Fruit fly (Drosophila melanogaster) whole organism, embryonic: ENCODE results near the gene foxo.

ENCODE experiments used
- ATbp ChIP-seq: fragments of 200-800 bp; sonication (Bioruptor generic); optimal IDR thresholded peaks from 2 replicates; lab custom pipeline; 2017; ENCODE audit warnings: missing biosample characterization, mild to moderate bottlenecking, missing genetic modification characterization, missing genetic modification reagents
- Asciz ChIP-seq: fragments of 200-800 bp; sonication (Bioruptor generic); optimal IDR thresholded peaks from 2 replicates; lab custom pipeline; 2017; ENCODE audit warnings: missing biosample characterization, mild to moderate bottlenecking, missing genetic modification characterization, missing genetic modification reagents
- B-H1 ChIP-seq: fragments of 200-800 bp; sonication (Bioruptor generic); IDR thresholded peaks from 3 replicates; pipeline ENCODE4 v1.3.6; 2022; ENCODE audit warnings: missing biosample characterization, missing genetic modification characterization
- CG10209 ChIP-seq: fragments of 200-800 bp; sonication (Bioruptor generic); optimal IDR thresholded peaks from 3 replicates; lab custom pipeline; 2017; ENCODE audit warnings: missing biosample characterization, mild to moderate bottlenecking, missing genetic modification characterization, missing genetic modification reagents
- CG10462 ChIP-seq: fragments of 200-800 bp; sonication (Bioruptor generic); optimal IDR thresholded peaks from 2 replicates; lab custom pipeline; 2016; ENCODE audit warnings: missing biosample characterization, missing genetic modification characterization
- CG11504 ChIP-seq: fragments of 200-800 bp; sonication (Bioruptor generic); optimal IDR thresholded peaks from 3 replicates; lab custom pipeline; 2019; ENCODE audit warnings: missing biosample characterization, mild to moderate bottlenecking, missing genetic modification characterization, moderate library complexity
- CG14860 ChIP-seq: fragments of 200-800 bp; sonication (Bioruptor generic); IDR thresholded peaks from 3 replicates; pipeline ENCODE4 v1.3.6; 2022; ENCODE audit warnings: missing biosample characterization, missing genetic modification characterization; ENCODE audit not compliant: partially characterized antibody
- CG15073 ChIP-seq: fragments of 200-800 bp; sonication (Bioruptor generic); optimal IDR thresholded peaks from 2 replicates; lab custom pipeline; 2016; ENCODE audit warnings: missing biosample characterization, missing genetic modification characterization
- CG1602 ChIP-seq: fragments of 200-800 bp; sonication (Bioruptor generic); optimal IDR thresholded peaks from 3 replicates; lab custom pipeline; 2016; ENCODE audit warnings: missing biosample characterization, missing genetic modification characterization
- CG1603 ChIP-seq: fragments of 200-800 bp; sonication (Bioruptor generic); optimal IDR thresholded peaks from 2 replicates; lab custom pipeline; 2019; ENCODE audit warnings: missing biosample characterization, mild to moderate bottlenecking, missing genetic modification characterization, moderate library complexity
- CG17328 ChIP-seq: fragments of 200-800 bp; sonication (Bioruptor generic); IDR thresholded peaks from 2 replicates; pipeline ENCODE4 v1.3.6; 2022; ENCODE audit warnings: missing biosample characterization, missing genetic modification characterization
- CG17385 ChIP-seq: fragments of 200-800 bp; sonication (Bioruptor generic); optimal IDR thresholded peaks from 3 replicates; lab custom pipeline; 2018; ENCODE audit warnings: missing biosample characterization, mild to moderate bottlenecking, missing genetic modification characterization
- CG2116 ChIP-seq: fragments of 200-800 bp; sonication (Bioruptor generic); optimal IDR thresholded peaks from 3 replicates; lab custom pipeline; 2018; ENCODE audit warnings: missing biosample characterization, mild to moderate bottlenecking, missing genetic modification characterization
- CG2120 ChIP-seq: fragments of 200-800 bp; sonication (Bioruptor generic); optimal IDR thresholded peaks from 3 replicates; lab custom pipeline; 2016; ENCODE audit warnings: missing biosample characterization, missing genetic modification characterization
- CG2202 ChIP-seq: fragments of 200-800 bp; sonication (Bioruptor generic); optimal IDR thresholded peaks from 2 replicates; lab custom pipeline; 2018; ENCODE audit warnings: missing biosample characterization, mild to moderate bottlenecking, missing genetic modification characterization
- CG30431 ChIP-seq: fragments of 200-800 bp; sonication (Bioruptor generic); optimal IDR thresholded peaks from 2 replicates; lab custom pipeline; 2017; ENCODE audit warnings: missing biosample characterization, missing genetic modification characterization
- CG33213 ChIP-seq: fragments of 200-800 bp; sonication (Bioruptor generic); optimal IDR thresholded peaks from 3 replicates; lab custom pipeline; 2016; ENCODE audit warnings: missing biosample characterization, missing genetic modification characterization
- CG4854 ChIP-seq: fragments of 200-800 bp; sonication (Bioruptor generic); optimal IDR thresholded peaks from 2 replicates; lab custom pipeline; 2016; ENCODE audit warnings: missing biosample characterization, missing genetic modification characterization, inconsistent platforms
- CG5180 ChIP-seq: fragments of 200-800 bp; sonication (Bioruptor generic); optimal IDR thresholded peaks from 3 replicates; lab custom pipeline; 2017; ENCODE audit warnings: missing biosample characterization, missing genetic modification characterization, mild to moderate bottlenecking, moderate library complexity, missing genetic modification reagents
- CG8290 ChIP-seq, 3 experiments: fragments of 200-800 bp; sonication (Bioruptor generic); optimal IDR thresholded peaks; 2 replicates each; lab custom pipeline; 2016 to 2019; ENCODE audit warnings: missing biosample characterization in 3 of 3, missing genetic modification characterization in 3 of 3, mild to moderate bottlenecking in 2 of 3, moderate library complexity in 1 of 3
- CG8359 ChIP-seq: fragments of 200-800 bp; sonication (Bioruptor generic); optimal IDR thresholded peaks from 2 replicates; lab custom pipeline; 2017; ENCODE audit warnings: missing biosample characterization, mild to moderate bottlenecking, missing genetic modification characterization, borderline replicate concordance
- CG8944 ChIP-seq: fragments of 200-800 bp; sonication (Bioruptor generic); optimal IDR thresholded peaks from 3 replicates; lab custom pipeline; 2016; ENCODE audit warnings: missing biosample characterization, missing genetic modification characterization
- CTCF ChIP-seq: fragments of 200-800 bp; sonication (Bioruptor generic); optimal IDR thresholded peaks from 2 replicates; lab custom pipeline; 2017; ENCODE audit warnings: missing biosample characterization, mild to moderate bottlenecking, missing genetic modification characterization, moderate library complexity
- Dll ChIP-seq: fragments of 200-800 bp; sonication (Bioruptor generic); IDR thresholded peaks from 4 replicates; pipeline ENCODE4 v1.3.6; 2022; ENCODE audit warnings: missing biosample characterization, missing genetic modification characterization; ENCODE audit not compliant: partially characterized antibody
- Ets65A ChIP-seq: fragments of 200-800 bp; sonication (Bioruptor generic); peaks from one replicate; lab custom pipeline; 2016; ENCODE audit warnings: missing biosample characterization, missing genetic modification characterization
- H15 ChIP-seq: fragments of 200-800 bp; sonication (Bioruptor generic); IDR thresholded peaks from 3 replicates; pipeline ENCODE4 v1.3.6; 2022; ENCODE audit warnings: missing biosample characterization, missing genetic modification characterization
- HLH4C ChIP-seq: fragments of 200-800 bp; sonication (Bioruptor generic); IDR thresholded peaks from 3 replicates; pipeline ENCODE4 v1.3.6; 2022; ENCODE audit warnings: missing biosample characterization, missing genetic modification characterization; ENCODE audit not compliant: partially characterized antibody
- Hr3 ChIP-seq: fragments of 200-800 bp; sonication (Bioruptor generic); optimal IDR thresholded peaks from 3 replicates; lab custom pipeline; 2016; ENCODE audit warnings: missing biosample characterization, missing genetic modification characterization
- MTF-1 ChIP-seq: fragments of 200-800 bp; sonication (Bioruptor generic); optimal IDR thresholded peaks from 2 replicates; lab custom pipeline; 2018; ENCODE audit warnings: missing biosample characterization, mild to moderate bottlenecking, missing genetic modification characterization, borderline replicate concordance
- Med ChIP-seq: fragments of 200-800 bp; sonication (Bioruptor generic); peaks from one replicate; lab custom pipeline; 2016; ENCODE audit warnings: missing biosample characterization, missing genetic modification characterization, mild to moderate bottlenecking, inconsistent platforms, moderate library complexity
- Myb ChIP-seq: fragments of 200-800 bp; sonication (Bioruptor generic); optimal IDR thresholded peaks from 2 replicates; lab custom pipeline; 2016; ENCODE audit warnings: missing biosample characterization, missing genetic modification characterization
- Side ChIP-seq: fragments of 200-800 bp; sonication (Bioruptor generic); optimal IDR thresholded peaks from 2 replicates; lab custom pipeline; 2016; ENCODE audit warnings: missing biosample characterization, missing genetic modification characterization
- cad ChIP-seq: fragments of >200 bp; optimal IDR thresholded peaks from 2 replicates; lab custom pipeline; 2017; ENCODE audit warnings: missing biosample characterization, missing genetic modification characterization
- cas ChIP-seq: fragments of 200-800 bp; sonication (Bioruptor generic); IDR thresholded peaks from 2 replicates; pipeline ENCODE4 v1.3.6; 2022; ENCODE audit warnings: missing biosample characterization, missing genetic modification characterization
- crol ChIP-seq: fragments of 200-800 bp; sonication (Bioruptor generic); IDR thresholded peaks from 2 replicates; pipeline ENCODE4 v1.3.6; 2022; ENCODE audit warnings: missing biosample characterization, missing genetic modification characterization
- dimm ChIP-seq: fragments of 200-800 bp; sonication (Bioruptor generic); IDR thresholded peaks from 2 replicates; pipeline ENCODE4 v1.3.6; 2022; ENCODE audit warnings: missing biosample characterization, missing genetic modification characterization
- grau ChIP-seq: fragments of 200-800 bp; optimal IDR thresholded peaks from 3 replicates; lab custom pipeline; 2019; ENCODE audit warnings: missing biosample characterization, mild to moderate bottlenecking, missing genetic modification characterization, moderate library complexity
- gro ChIP-seq: fragments of 200-800 bp; sonication (Bioruptor generic); optimal IDR thresholded peaks from 2 replicates; lab custom pipeline; 2016; ENCODE audit warnings: missing biosample characterization, missing genetic modification characterization
- knrl ChIP-seq: fragments of 200-800 bp; sonication (Bioruptor generic); IDR thresholded peaks from 3 replicates; pipeline ENCODE4 v1.3.6; 2022; ENCODE audit warnings: missing biosample characterization, missing genetic modification characterization; ENCODE audit not compliant: partially characterized antibody
- luna ChIP-seq: fragments of 200-800 bp; sonication (Bioruptor generic); optimal IDR thresholded peaks from 2 replicates; lab custom pipeline; 2016; ENCODE audit warnings: missing biosample characterization, missing genetic modification characterization
- mld ChIP-seq: fragments of 200-800 bp; sonication (Bioruptor generic); IDR thresholded peaks from 3 replicates; pipeline ENCODE4 v1.3.6; 2022; ENCODE audit warnings: missing biosample characterization, missing genetic modification characterization; ENCODE audit not compliant: partially characterized antibody
- odd ChIP-seq: fragments of 200-800 bp; sonication (Bioruptor generic); optimal IDR thresholded peaks from 2 replicates; lab custom pipeline; 2017; ENCODE audit warnings: missing biosample characterization, mild to moderate bottlenecking, missing genetic modification characterization
- p53 ChIP-seq: fragments of 200-800 bp; sonication (Bioruptor generic); optimal IDR thresholded peaks from 2 replicates; lab custom pipeline; 2016; ENCODE audit warnings: missing biosample characterization, missing genetic modification characterization
- pita ChIP-seq: fragments of 200-800 bp; sonication (Bioruptor generic); optimal IDR thresholded peaks from 2 replicates; lab custom pipeline; 2017; ENCODE audit warnings: missing biosample characterization, mild to moderate bottlenecking, missing genetic modification characterization
- prd ChIP-seq, 3 experiments: fragments of >200 bp in 2 of 3; fragments of 200-800 bp in 1 of 3; sonication (Bioruptor generic) in 1 of 3; optimal IDR thresholded peaks in 2 of 3; IDR thresholded peaks in 1 of 3; 2 replicates in 2 of 3; 3 replicates in 1 of 3; pipeline versions ENCODE4 v1.3.6 to Lab custom; 2017 to 2022; ENCODE audit warnings: missing biosample characterization in 1 of 3, missing genetic modification characterization in 1 of 3
- pzg ChIP-seq: fragments of 200-800 bp; sonication (Bioruptor generic); optimal IDR thresholded peaks from 3 replicates; lab custom pipeline; 2018; ENCODE audit warnings: missing biosample characterization, mild to moderate bottlenecking, missing genetic modification characterization, moderate library complexity
- seq ChIP-seq: fragments of 200-800 bp; sonication (Bioruptor generic); IDR thresholded peaks from 2 replicates; pipeline ENCODE4 v1.3.6; 2022; ENCODE audit warnings: missing biosample characterization, missing genetic modification characterization
- sim ChIP-seq: fragments of 200-800 bp; sonication (Bioruptor generic); IDR thresholded peaks from 2 replicates; pipeline ENCODE4 v1.3.6; 2022; ENCODE audit warnings: missing biosample characterization, missing genetic modification characterization
- unc-4 ChIP-seq: fragments of 200-800 bp; sonication (Bioruptor generic); IDR thresholded peaks from 2 replicates; pipeline ENCODE4 v1.3.6; 2022; ENCODE audit warnings: missing biosample characterization, missing genetic modification characterization; ENCODE audit not compliant: partially characterized antibody
- vnd ChIP-seq: fragments of 200-800 bp; sonication (Bioruptor generic); IDR thresholded peaks from 3 replicates; pipeline ENCODE4 v1.3.6; 2022; ENCODE audit warnings: missing biosample characterization, missing genetic modification characterization; ENCODE audit not compliant: partially characterized antibody

The foxo gene

dm6 chr3R:14024919-14025387, 31.8 kb upstream of the foxo start (continued):
- TF ChIP-seq CG14860 (GFP tag; lab: Robert Waterston, UW): no peak
- no peak for TF ChIP-seq CG30431
- TF ChIP-seq CG33213 (GFP tag; lab: Kevin White, UChicago): no peak
- no peak for TF ChIP-seq prd (optimal IDR thresholded peaks at IDR 0.05; lab: Kevin White, UChicago)
- no peak for TF ChIP-seq prd (GFP tag; IDR thresholded peaks at IDR 0.05; lab: Robert Waterston, UW)
- 0 out of 2 replicates have a peak, but pooled peaks have one; percentile 22 for TF ChIP-seq unc-4
- TF ChIP-seq luna (GFP tag; lab: Kevin White, UChicago): no peak
- no peak for TF ChIP-seq knrl (GFP tag; lab: Robert Waterston, UW)
- TF ChIP-seq odd (GFP tag; lab: Kevin White, UChicago): peak; percentile 45
- peak; percentile 68 for TF ChIP-seq sim
- TF ChIP-seq Med (GFP tag; lab: Kevin White, UChicago): peak; percentile 88
- peak; percentile 63 for TF ChIP-seq CG2120 (GFP tag; lab: Kevin White, UChicago)
- no peak for TF ChIP-seq cas (GFP tag; lab: Robert Waterston, UW)
- TF ChIP-seq CG11504: peak; percentile 45
- no peak for TF ChIP-seq CG8944
- TF ChIP-seq HLH4C (GFP tag; lab: Robert Waterston, UW): no peak; the same call in 2 of the 3 replicates
- no peak for TF ChIP-seq H15 (GFP tag; lab: Robert Waterston, UW)
- peak; percentile 8 for TF ChIP-seq CG10209
- TF ChIP-seq Dll (GFP tag; lab: Robert Waterston, UW): no peak
- no peak for TF ChIP-seq CG2202 (tag; lab: Kevin White, UChicago)
- TF ChIP-seq CG1602 (GFP tag; lab: Kevin White, UChicago): no peak
- TF ChIP-seq crol: peak; percentile 82
- peak; percentile 56 for TF ChIP-seq gro (GFP tag; lab: Kevin White, UChicago)
- TF ChIP-seq Hr3 (GFP tag; lab: Kevin White, UChicago): no peak
- no peak for TF ChIP-seq CG2116 (GFP tag; lab: Kevin White, UChicago)
- peak; percentile 46; the same call in 1 of the 2 replicates for TF ChIP-seq CG17328 (GFP tag; lab: Robert Waterston, UW)
- TF ChIP-seq Asciz (GFP tag; lab: Kevin White, UChicago): peak; percentile 64
- TF ChIP-seq CG8359 (GFP tag; lab: Kevin White, UChicago): no peak
- no peak for TF ChIP-seq CG17385 (GFP tag; lab: Kevin White, UChicago)
- no peak for TF ChIP-seq CG4854
- TF ChIP-seq CTCF: peak; percentile 49
- TF ChIP-seq CG8290 (GFP tag; optimal IDR thresholded peaks at IDR 0.05; lab: Kevin White, UChicago): no peak
- peak in 1 of 2 experiments; percentile 43 for TF ChIP-seq CG8290 (tag; optimal IDR thresholded peaks at IDR 0.05; lab: Kevin White, UChicago)
- no peak for TF ChIP-seq Ets65A (GFP tag; lab: Kevin White, UChicago)
- TF ChIP-seq dimm (GFP tag; lab: Robert Waterston, UW): no peak
- no peak for TF ChIP-seq pita (GFP tag; lab: Kevin White, UChicago)
- no peak for TF ChIP-seq cad (GFP tag; lab: Kevin White, UChicago)
- no peak for TF ChIP-seq mld (GFP tag; lab: Robert Waterston, UW)
- TF ChIP-seq ATbp (GFP tag; lab: Kevin White, UChicago): peak; percentile 97
- TF ChIP-seq grau: peak; percentile 12
- TF ChIP-seq Myb (GFP tag; lab: Kevin White, UChicago): peak; percentile 58
- no peak for TF ChIP-seq CG10462 (GFP tag; lab: Kevin White, UChicago)
- TF ChIP-seq MTF-1 (GFP tag; lab: Kevin White, UChicago): peak; percentile 51
- peak; percentile 89 for TF ChIP-seq p53 (GFP tag; lab: Kevin White, UChicago)
- peak; percentile 79 for TF ChIP-seq CG5180 (GFP tag; lab: Kevin White, UChicago)
- no peak for TF ChIP-seq CG15073
- TF ChIP-seq Side (GFP tag; lab: Kevin White, UChicago): peak; percentile 30
- TF ChIP-seq pzg (GFP tag; lab: Kevin White, UChicago): peak; percentile 15
- TF ChIP-seq CG1603 (tag; lab: Kevin White, UChicago): peak; percentile 18
- TF ChIP-seq vnd (GFP tag; lab: Robert Waterston, UW): no peak
- no peak for TF ChIP-seq B-H1 (GFP tag; lab: Robert Waterston, UW)
- 0 out of 2 replicates have a peak, but pooled peaks have one; percentile 18 for TF ChIP-seq seq (GFP tag; lab: Robert Waterston, UW)
